Fruit fly (Drosophila melanogaster) whole organism, embryonic: ENCODE measurements around the gene CG14244.

Experiments
- Bdp1 ChIP-seq: fragments of 200-800 bp; sonication (Bioruptor generic); optimal IDR thresholded peaks from 3 replicates; lab custom pipeline; 2016; ENCODE audit warnings: missing biosample characterization, missing genetic modification characterization
- C15 ChIP-seq: fragments of 200-800 bp; sonication (Bioruptor generic); IDR thresholded peaks from 3 replicates; pipeline ENCODE4 v1.3.6; 2022; ENCODE audit warnings: missing biosample characterization, missing genetic modification characterization
- CG10321 ChIP-seq: fragments of 200-800 bp; sonication (Bioruptor generic); IDR thresholded peaks from 2 replicates; pipeline ENCODE4 v1.3.6; 2022; ENCODE audit warnings: missing biosample characterization, missing genetic modification characterization
- CG10366 ChIP-seq: fragments of 200-800 bp; sonication (Bioruptor generic); IDR thresholded peaks from 2 replicates; pipeline ENCODE4 v1.3.6; 2022; ENCODE audit warnings: missing biosample characterization, missing genetic modification characterization
- CG11456 ChIP-seq: fragments of 200-800 bp; sonication (Bioruptor generic); IDR thresholded peaks from 3 replicates; pipeline ENCODE4 v1.3.6; 2022; ENCODE audit warnings: missing biosample characterization, missing genetic modification characterization
- CG14441 ChIP-seq: fragments of 200-800 bp; sonication (Bioruptor generic); IDR thresholded peaks from 2 replicates; pipeline ENCODE4 v1.3.6; 2022; ENCODE audit warnings: missing biosample characterization, missing genetic modification characterization
- CG15269 ChIP-seq: fragments of 200-800 bp; sonication (Bioruptor generic); optimal IDR thresholded peaks from 2 replicates; lab custom pipeline; 2018; ENCODE audit warnings: missing biosample characterization, mild to moderate bottlenecking, missing genetic modification characterization, moderate library complexity
- CG17186 ChIP-seq: fragments of 200-800 bp; sonication (Bioruptor generic); optimal IDR thresholded peaks from 3 replicates; lab custom pipeline; 2017; ENCODE audit warnings: missing biosample characterization, missing genetic modification reagents, missing genetic modification characterization
- CG18476 ChIP-seq: fragments of 200-800 bp; sonication (Bioruptor generic); optimal IDR thresholded peaks from 2 replicates; lab custom pipeline; 2016; ENCODE audit warnings: missing biosample characterization, mild to moderate bottlenecking, missing genetic modification characterization
- CG2120 ChIP-seq: fragments of 200-800 bp; sonication (Bioruptor generic); optimal IDR thresholded peaks from 3 replicates; lab custom pipeline; 2016; ENCODE audit warnings: missing biosample characterization, missing genetic modification characterization
- CG30403 ChIP-seq: fragments of 200-800 bp; sonication (Bioruptor generic); optimal IDR thresholded peaks from 3 replicates; lab custom pipeline; 2016; ENCODE audit warnings: missing biosample characterization, missing genetic modification characterization
- CG32772 ChIP-seq: fragments of 200-800 bp; sonication (Bioruptor generic); IDR thresholded peaks from 2 replicates; pipeline ENCODE4 v1.3.6; 2022; ENCODE audit warnings: missing biosample characterization, missing genetic modification characterization
- CG3281 ChIP-seq: fragments of 200-800 bp; sonication (Bioruptor generic); optimal IDR thresholded peaks from 3 replicates; lab custom pipeline; 2017; ENCODE audit warnings: missing biosample characterization, mild to moderate bottlenecking, missing genetic modification characterization
- CG34376 ChIP-seq: fragments of 200-800 bp; sonication (Bioruptor generic); optimal IDR thresholded peaks from 2 replicates; lab custom pipeline; 2018; ENCODE audit warnings: missing biosample characterization, mild to moderate bottlenecking, missing genetic modification characterization
- CG6765 ChIP-seq: fragments of 200-800 bp; sonication (Bioruptor generic); optimal IDR thresholded peaks from 3 replicates; lab custom pipeline; 2017; ENCODE audit warnings: missing biosample characterization, mild to moderate bottlenecking, missing genetic modification characterization
- CG7372 ChIP-seq: fragments of 200-800 bp; sonication (Bioruptor generic); IDR thresholded peaks from 2 replicates; pipeline ENCODE4 v1.3.6; 2022; ENCODE audit warnings: missing biosample characterization, missing genetic modification characterization
- CG7839 ChIP-seq: fragments of 200-800 bp; sonication (Bioruptor generic); optimal IDR thresholded peaks from 3 replicates; lab custom pipeline; 2018; ENCODE audit warnings: missing biosample characterization, mild to moderate bottlenecking, missing genetic modification characterization, moderate library complexity
- CG8359 ChIP-seq: fragments of 200-800 bp; sonication (Bioruptor generic); optimal IDR thresholded peaks from 2 replicates; lab custom pipeline; 2017; ENCODE audit warnings: missing biosample characterization, mild to moderate bottlenecking, missing genetic modification characterization, borderline replicate concordance
- CTCF ChIP-seq: fragments of 200-800 bp; sonication (Bioruptor generic); optimal IDR thresholded peaks from 2 replicates; lab custom pipeline; 2017; ENCODE audit warnings: missing biosample characterization, mild to moderate bottlenecking, missing genetic modification characterization, moderate library complexity
- CkIIα-i1 ChIP-seq: fragments of 200-800 bp; sonication (Bioruptor generic); IDR thresholded peaks from 2 replicates; pipeline ENCODE4 v1.3.6; 2022; ENCODE audit warnings: missing biosample characterization, missing genetic modification characterization
- CoRest ChIP-seq: fragments of 200-800 bp; sonication (Bioruptor generic); optimal IDR thresholded peaks from 3 replicates; lab custom pipeline; 2018; ENCODE audit warnings: missing biosample characterization, mild to moderate bottlenecking, missing genetic modification characterization, moderate library complexity
- D19B ChIP-seq: fragments of 200-800 bp; sonication (Bioruptor generic); optimal IDR thresholded peaks from 2 replicates; lab custom pipeline; 2017; ENCODE audit warnings: missing biosample characterization, mild to moderate bottlenecking, missing genetic modification characterization
- Elba2 ChIP-seq: fragments of 200-800 bp; sonication (Bioruptor generic); optimal IDR thresholded peaks from 3 replicates; lab custom pipeline; 2016; ENCODE audit warnings: missing biosample characterization, missing genetic modification characterization
- Fer1 ChIP-seq: fragments of 200-800 bp; sonication (Bioruptor generic); optimal IDR thresholded peaks from 2 replicates; lab custom pipeline; 2017; ENCODE audit warnings: missing biosample characterization, mild to moderate bottlenecking, missing genetic modification characterization
- Gug ChIP-seq: fragments of 200-800 bp; sonication (Bioruptor generic); IDR thresholded peaks from 4 replicates; pipeline ENCODE4 v1.3.6; 2022; ENCODE audit warnings: missing biosample characterization, missing genetic modification characterization
- H15 ChIP-seq: fragments of 200-800 bp; sonication (Bioruptor generic); IDR thresholded peaks from 3 replicates; pipeline ENCODE4 v1.3.6; 2022; ENCODE audit warnings: missing biosample characterization, missing genetic modification characterization
- Hand ChIP-seq: fragments of 200-800 bp; sonication (Bioruptor generic); optimal IDR thresholded peaks from 2 replicates; lab custom pipeline; 2017; ENCODE audit warnings: mild to moderate bottlenecking, missing biosample characterization, missing genetic modification reagents, missing genetic modification characterization
- Hey ChIP-seq: fragments of 200-800 bp; sonication (Bioruptor generic); optimal IDR thresholded peaks from 3 replicates; lab custom pipeline; 2018; ENCODE audit warnings: missing biosample characterization, mild to moderate bottlenecking, missing genetic modification characterization
- Hmr ChIP-seq: fragments of 200-800 bp; sonication (Bioruptor generic); optimal IDR thresholded peaks from 3 replicates; lab custom pipeline; 2017; ENCODE audit warnings: mild to moderate bottlenecking, missing biosample characterization, missing genetic modification reagents, missing genetic modification characterization
- Lhr ChIP-seq: fragments of 200-800 bp; sonication (Bioruptor generic); optimal IDR thresholded peaks from 3 replicates; lab custom pipeline; 2017; ENCODE audit warnings: mild to moderate bottlenecking, missing biosample characterization, missing genetic modification reagents, missing genetic modification characterization
- MBD-R2 ChIP-seq: fragments of 200-800 bp; sonication (Bioruptor generic); IDR thresholded peaks from 2 replicates; pipeline ENCODE4 v1.3.6; 2022; ENCODE audit warnings: missing biosample characterization, missing genetic modification characterization
- NfI ChIP-seq: fragments of 200-800 bp; sonication (Bioruptor generic); optimal IDR thresholded peaks from 3 replicates; lab custom pipeline; 2018; ENCODE audit warnings: missing biosample characterization, mild to moderate bottlenecking, missing genetic modification characterization, moderate library complexity
- Scr ChIP-seq: fragments of 200-800 bp; sonication (Bioruptor generic); IDR thresholded peaks from 2 replicates; pipeline ENCODE4 v1.3.6; 2022; ENCODE audit warnings: missing biosample characterization, missing genetic modification characterization; ENCODE audit not compliant: partially characterized antibody
- Sin3A ChIP-seq: fragments of >200 bp; optimal IDR thresholded peaks from 2 replicates; lab custom pipeline; 2018
- ab ChIP-seq: fragments of 200-800 bp; sonication (Bioruptor generic); optimal IDR thresholded peaks from 2 replicates; lab custom pipeline; 2016; ENCODE audit warnings: missing biosample characterization, missing genetic modification characterization
- bab2 ChIP-seq: fragments of 200-800 bp; sonication (Bioruptor generic); optimal IDR thresholded peaks from 2 replicates; lab custom pipeline; 2016; ENCODE audit warnings: missing biosample characterization, missing genetic modification characterization
- bowl ChIP-seq: fragments of 200-800 bp; sonication (Bioruptor generic); IDR thresholded peaks from 2 replicates; pipeline ENCODE4 v1.3.6; 2022; ENCODE audit warnings: missing biosample characterization, missing genetic modification characterization
- btn ChIP-seq: fragments of 200-800 bp; sonication (Bioruptor generic); optimal IDR thresholded peaks from 2 replicates; lab custom pipeline; 2016; ENCODE audit warnings: missing biosample characterization, missing genetic modification characterization
- chif ChIP-seq, 2 experiments: fragments of 200-800 bp; sonication (Bioruptor generic); optimal IDR thresholded peaks; 3 replicates each; lab custom pipeline; 2016; ENCODE audit warnings: missing biosample characterization in 2 of 2, missing genetic modification characterization in 2 of 2
- chinmo ChIP-seq: fragments of 200-800 bp; sonication (Bioruptor generic); IDR thresholded peaks from 4 replicates; pipeline ENCODE4 v1.3.6; 2022; ENCODE audit warnings: missing biosample characterization, missing genetic modification characterization; ENCODE audit not compliant: partially characterized antibody
- da ChIP-seq: fragments of 200-800 bp; sonication (Bioruptor generic); optimal IDR thresholded peaks from 2 replicates; lab custom pipeline; 2016; ENCODE audit warnings: missing biosample characterization, missing genetic modification characterization
- fru ChIP-seq: fragments of >200 bp; optimal IDR thresholded peaks from 2 replicates; lab custom pipeline; 2017
- gem ChIP-seq: fragments of 200-800 bp; sonication (Bioruptor generic); optimal IDR thresholded peaks from 2 replicates; lab custom pipeline; 2019; ENCODE audit warnings: missing biosample characterization, mild to moderate bottlenecking, missing genetic modification characterization, moderate library complexity
- inv ChIP-seq: fragments of 200-800 bp; sonication (Bioruptor generic); IDR thresholded peaks from 2 replicates; pipeline ENCODE4 v1.3.6; 2022; ENCODE audit warnings: missing biosample characterization, missing genetic modification characterization; ENCODE audit not compliant: partially characterized antibody
- knrl ChIP-seq: fragments of 200-800 bp; sonication (Bioruptor generic); IDR thresholded peaks from 3 replicates; pipeline ENCODE4 v1.3.6; 2022; ENCODE audit warnings: missing biosample characterization, missing genetic modification characterization; ENCODE audit not compliant: partially characterized antibody
- lilli ChIP-seq: fragments of 200-800 bp; sonication (Bioruptor generic); optimal IDR thresholded peaks from 3 replicates; lab custom pipeline; 2016; ENCODE audit warnings: missing biosample characterization, missing genetic modification characterization
- lola ChIP-seq, 3 experiments: fragments of >200 bp in 2 of 3; fragments of 200-800 bp in 1 of 3; sonication (Bioruptor generic) in 1 of 3; optimal IDR thresholded peaks; 2 replicates each; lab custom pipeline; 2017 to 2019; ENCODE audit warnings: missing biosample characterization in 3 of 3, missing genetic modification characterization in 3 of 3, mild to moderate bottlenecking in 1 of 3, moderate library complexity in 1 of 3
- sim ChIP-seq: fragments of 200-800 bp; sonication (Bioruptor generic); IDR thresholded peaks from 2 replicates; pipeline ENCODE4 v1.3.6; 2022; ENCODE audit warnings: missing biosample characterization, missing genetic modification characterization
- sna ChIP-seq: fragments of 200-800 bp; sonication (Bioruptor generic); IDR thresholded peaks from 2 replicates; pipeline ENCODE4 v1.3.6; 2022; ENCODE audit warnings: missing biosample characterization, missing genetic modification characterization; ENCODE audit not compliant: partially characterized antibody
- tx ChIP-seq: fragments of 200-800 bp; sonication (Bioruptor generic); optimal IDR thresholded peaks from 2 replicates; lab custom pipeline; 2016; ENCODE audit warnings: missing biosample characterization, missing genetic modification characterization
- wor ChIP-seq: fragments of 200-800 bp; sonication (Bioruptor generic); IDR thresholded peaks from 2 replicates; pipeline ENCODE4 v1.3.6; 2022; ENCODE audit warnings: missing biosample characterization, missing genetic modification characterization
- zfh1 ChIP-seq: fragments of 200-800 bp; sonication (Bioruptor generic); IDR thresholded peaks from 3 replicates; pipeline ENCODE4 v1.3.6; 2022; ENCODE audit warnings: missing biosample characterization, missing genetic modification characterization

CG14244 gene

DNA sequence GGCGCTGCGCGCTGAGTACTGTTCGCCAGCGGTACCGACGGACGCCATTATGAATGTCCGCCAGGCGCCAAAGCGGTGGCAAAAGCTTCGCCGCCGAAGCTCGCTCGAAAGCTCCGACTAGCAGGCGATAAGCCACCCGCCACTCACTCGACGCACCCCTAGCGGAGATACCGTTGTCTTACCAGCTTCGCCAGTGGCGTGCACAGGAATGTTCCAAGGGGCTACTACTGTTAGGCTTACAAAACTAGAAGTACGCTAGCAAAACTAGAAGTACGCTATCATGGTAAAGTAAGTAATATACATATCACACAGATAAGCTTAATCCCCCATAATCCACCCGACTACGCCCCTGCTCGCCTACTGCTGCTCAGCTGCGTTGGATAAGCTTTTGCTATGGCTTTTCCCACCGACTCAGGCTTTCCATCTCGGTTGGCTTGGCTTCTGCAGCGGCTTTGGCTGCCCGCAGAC, 11.8 kb upstream of the CG14244 start, which contains the start of gene amon (continued):
- TF ChIP-seq CG7372 (GFP tag; lab: Robert Waterston, UW) (peak; percentile 98), CG32772 (GFP tag; lab: Robert Waterston, UW) (peak; percentile 98), lola (GFP tag; optimal IDR thresholded peaks at IDR 0.05; lab: Kevin White, UChicago) (no peak), CG7839 (tag; lab: Kevin White, UChicago) (peak; percentile 99), Gug (GFP tag; lab: Robert Waterston, UW) (peak; percentile 99), tx (peak; percentile 99), CG6765 (peak; percentile 99), CG14441 (GFP tag; lab: Robert Waterston, UW) (peak; percentile 99), gem (tag; lab: Kevin White, UChicago) (peak; percentile 98), CG18476 (GFP tag; lab: Kevin White, UChicago) (peak; percentile 97), D19B (GFP tag; lab: Kevin White, UChicago) (peak; percentile 94), bowl (GFP tag; lab: Robert Waterston, UW) (peak; percentile 96), CG10366 (GFP tag; lab: Robert Waterston, UW) (peak; percentile 99), Elba2 (GFP tag; lab: Kevin White, UChicago) (no peak), Hey (tag; lab: Kevin White, UChicago) (peak; percentile 98), chinmo (GFP tag; lab: Robert Waterston, UW) (0 out of 4 replicates have a peak, but pooled peaks have one; percentile 29), fru (no peak), CG17186 (peak; percentile 75), CG10321 (GFP tag; lab: Robert Waterston, UW) (peak; percentile 84), CTCF (GFP tag; lab: Kevin White, UChicago) (peak; percentile 70), lilli (peak; percentile 99), MBD-R2 (GFP tag; lab: Robert Waterston, UW) (peak; percentile 99), Bdp1 (peak; percentile 93), CkIIα-i1 (GFP tag; lab: Robert Waterston, UW) (peak; percentile 97), Hmr (GFP tag; lab: Kevin White, UChicago) (peak; percentile 100), Fer1 (GFP tag; lab: Kevin White, UChicago) (peak; percentile 100), inv (GFP tag; lab: Robert Waterston, UW) (no peak), da (GFP tag; lab: Kevin White, UChicago) (peak; percentile 97), CoRest (tag; lab: Kevin White, UChicago) (peak; percentile 97), CG30403 (GFP tag; lab: Kevin White, UChicago) (peak; percentile 99), ab (GFP tag; lab: Kevin White, UChicago) (peak; percentile 96), Hand (GFP tag; lab: Kevin White, UChicago) (peak; percentile 100), CG11456 (GFP tag; lab: Robert Waterston, UW) (peak; percentile 99), CG34376 (peak; percentile 100), bab2 (GFP tag; lab: Kevin White, UChicago) (peak; percentile 99), CG2120 (GFP tag; lab: Kevin White, UChicago) (peak; percentile 100), zfh1 (GFP tag; lab: Robert Waterston, UW) (peak; percentile 98), sim (GFP tag; lab: Robert Waterston, UW) (peak; percentile 79; the same call in 1 of the 2 replicates), NfI (GFP tag; lab: Kevin White, UChicago) (peak; percentile 99), chif (GFP tag; optimal IDR thresholded peaks at IDR 0.05; lab: Kevin White, UChicago) (peak; percentile 97 to 98), btn (GFP tag; lab: Kevin White, UChicago) (peak; percentile 95), Lhr (GFP tag; lab: Kevin White, UChicago) (peak; percentile 73), wor (GFP tag; lab: Robert Waterston, UW) (peak; percentile 94), CG8359 (GFP tag; lab: Kevin White, UChicago) (peak; percentile 81), CG15269 (peak; percentile 99), CG3281 (GFP tag; lab: Kevin White, UChicago) (peak; percentile 99), sna (GFP tag; lab: Robert Waterston, UW) (no peak), H15 (GFP tag; lab: Robert Waterston, UW) (peak; percentile 98), Sin3A (no peak), C15 (peak; percentile 98), Scr (GFP tag; lab: Robert Waterston, UW) (no peak), knrl (GFP tag; lab: Robert Waterston, UW) (no peak)
